Fruit fly (Drosophila melanogaster): Measurements from ENCODE around the gene Snmp1.

The Snmp1 gene

dm6 chr3R:21176663-21177145, 8.7 kb upstream of the Snmp1 start (continued):
- no peak for TF ChIP-seq insv (GFP tag; optimal IDR thresholded peaks at IDR 0.05)
- TF ChIP-seq CG15011 (GFP tag; optimal IDR thresholded peaks at IDR 0.05), result peak; percentile 31
- no peak for TF ChIP-seq Gsc (GFP tag; IDR thresholded peaks at IDR 0.05)
- TF ChIP-seq ssp (GFP tag; IDR thresholded peaks at IDR 0.05), result no peak
- peak; percentile 28 for TF ChIP-seq Blimp-1 (GFP tag; optimal IDR thresholded peaks at IDR 0.05)
- TF ChIP-seq sens-2 (GFP tag; IDR thresholded peaks at IDR 0.05), result no peak
- TF ChIP-seq CG33557 (GFP tag; optimal IDR thresholded peaks at IDR 0.05), result no peak
- TF ChIP-seq ro (GFP tag; IDR thresholded peaks at IDR 0.05), result no peak
- TF ChIP-seq CG4404 (GFP tag; IDR thresholded peaks at IDR 0.05), result no peak
- TF ChIP-seq gem (tag; optimal IDR thresholded peaks at IDR 0.05), result peak; percentile 33
- 0 out of 3 replicates have a peak, but pooled peaks have one; percentile 16 for TF ChIP-seq H15 (GFP tag; IDR thresholded peaks at IDR 0.05)
- no peak for TF ChIP-seq zfh2 (GFP tag; optimal IDR thresholded peaks at IDR 0.05)
- TF ChIP-seq CG13775 (GFP tag; optimal IDR thresholded peaks at IDR 0.05), result no peak
- no peak for TF ChIP-seq ac (GFP tag; optimal IDR thresholded peaks at IDR 0.05)
- TF ChIP-seq aop (GFP tag; IDR thresholded peaks at IDR 0.05), result no peak
- no peak for TF ChIP-seq CG2202 (tag; optimal IDR thresholded peaks at IDR 0.05)
- no peak for TF ChIP-seq Bdp1 (GFP tag; optimal IDR thresholded peaks at IDR 0.05)
- TF ChIP-seq BtbVII (GFP tag; optimal IDR thresholded peaks at IDR 0.05), result peak; percentile 66
- no peak for TF ChIP-seq fd96Cb (tag; optimal IDR thresholded peaks at IDR 0.05)
- no peak for TF ChIP-seq lilli (GFP tag; optimal IDR thresholded peaks at IDR 0.05)
- TF ChIP-seq run (tag; optimal IDR thresholded peaks at IDR 0.05), result no peak
- TF ChIP-seq CG8089 (GFP tag; optimal IDR thresholded peaks at IDR 0.05), result no peak
- TF ChIP-seq pan (optimal IDR thresholded peaks at IDR 0.05), result no peak
- peak in 1 of 2 experiments; percentile 32 for TF ChIP-seq pan (GFP tag; optimal IDR thresholded peaks at IDR 0.05 in 1 of 2, IDR thresholded peaks at IDR 0.05 in 1 of 2)
- TF ChIP-seq lov (optimal IDR thresholded peaks at IDR 0.05), result no peak
- no peak for TF ChIP-seq lov (GFP tag; IDR thresholded peaks at IDR 0.05)
- no peak for TF ChIP-seq Camta (GFP tag; optimal IDR thresholded peaks at IDR 0.05)
- TF ChIP-seq Oli (tag; optimal IDR thresholded peaks at IDR 0.05), result no peak
- peak; percentile 6 for TF ChIP-seq CG10431 (GFP tag; optimal IDR thresholded peaks at IDR 0.05)
- no peak for TF ChIP-seq nerfin-1 (tag; optimal IDR thresholded peaks at IDR 0.05)
- peak; percentile 69 for TF ChIP-seq D19B (GFP tag; optimal IDR thresholded peaks at IDR 0.05)
- TF ChIP-seq CG4707 (GFP tag; optimal IDR thresholded peaks at IDR 0.05), result no peak
- TF ChIP-seq CG6683 (GFP tag; optimal IDR thresholded peaks at IDR 0.05), result peak; percentile 44
- no peak for TF ChIP-seq CG14860 (GFP tag; IDR thresholded peaks at IDR 0.05; ENCODE audit: partially characterized antibody)
- no peak for TF ChIP-seq CG15479 (GFP tag; optimal IDR thresholded peaks at IDR 0.05)
- no peak for TF ChIP-seq CoRest (tag; optimal IDR thresholded peaks at IDR 0.05)
- TF ChIP-seq gro (GFP tag; optimal IDR thresholded peaks at IDR 0.05), result no peak
- TF ChIP-seq Dref (GFP tag; IDR thresholded peaks at IDR 0.05), result no peak
- peak; percentile 17 for TF ChIP-seq sd (tag; optimal IDR thresholded peaks at IDR 0.05)
- peak in 1 of 2 experiments; percentile 20 for TF ChIP-seq Pdp1 (GFP tag; optimal IDR thresholded peaks at IDR 0.05)
- TF ChIP-seq ems (GFP tag; optimal IDR thresholded peaks at IDR 0.05), result no peak
- no peak for TF ChIP-seq CG9876 (GFP tag; optimal IDR thresholded peaks at IDR 0.05)
- TF ChIP-seq Adf1 (GFP tag; IDR thresholded peaks at IDR 0.05), result no peak
- no peak for TF ChIP-seq fru (optimal IDR thresholded peaks at IDR 0.05)
- TF ChIP-seq ab (GFP tag; optimal IDR thresholded peaks at IDR 0.05), result no peak
- no peak for TF ChIP-seq trem (tag; optimal IDR thresholded peaks at IDR 0.05)
- TF ChIP-seq sob (GFP tag; IDR thresholded peaks at IDR 0.05), result no peak
- no peak for TF ChIP-seq Atf-2 (GFP tag; optimal IDR thresholded peaks at IDR 0.05)
- TF ChIP-seq caup (GFP tag; optimal IDR thresholded peaks at IDR 0.05; ENCODE audit: severe bottlenecking), result peak; percentile 36
- no peak for TF ChIP-seq maf-S (GFP tag; optimal IDR thresholded peaks at IDR 0.05)
- TF ChIP-seq CG2875 (GFP tag; optimal IDR thresholded peaks at IDR 0.05), result peak; percentile 26
- TF ChIP-seq dimm (GFP tag; IDR thresholded peaks at IDR 0.05), result no peak
